Fruit fly (Drosophila melanogaster): ENCODE data around the gene alphaTub67C.

dm6 chr3L:9713383-9713827 lies 32.3 kb downstream of the alphaTub67C start, which contains the start of gene SH3PX1:
- no peak for TF ChIP-seq Dll (optimal IDR thresholded peaks at IDR 0.05)
- TF ChIP-seq psq (optimal IDR thresholded peaks at IDR 0.05) = no peak
